Worm (Caenorhabditis elegans): ENCODE measurements around the gene srab-16.

Gene srab-16

ce11 chrV:761882-762281 lies 20.6 kb upstream of the srab-16 start, which contains the start of gene C05E4.12:
C05E4.12 (minus strand) TSS chrV:761982.
- TF ChIP-seq lin-35 (GFP tag; optimal IDR thresholded peaks at IDR 0.05), result no peak
- TF ChIP-seq aly-2 (tag; optimal IDR thresholded peaks at IDR 0.05), result no peak
- TF ChIP-seq elt-2 (tag; optimal IDR thresholded peaks at IDR 0.05), result no peak
- TF ChIP-seq elt-3 (tag; optimal IDR thresholded peaks at IDR 0.05), result no peak
- TF ChIP-seq ceh-63 (GFP tag; optimal IDR thresholded peaks at IDR 0.05), result no peak
- no peak for TF ChIP-seq pqm-1 (tag; optimal IDR thresholded peaks at IDR 0.05)
- no peak for TF ChIP-seq nhr-90 (tag; optimal IDR thresholded peaks at IDR 0.05; ENCODE audit: poor library complexity)
- TF ChIP-seq nhr-237 (tag; optimal IDR thresholded peaks at IDR 0.05), result no peak
- TF ChIP-seq lin-13 (GFP tag; optimal IDR thresholded peaks at IDR 0.05), result no peak
- TF ChIP-seq egl-13 (tag; optimal IDR thresholded peaks at IDR 0.05), result no peak
- no peak for TF ChIP-seq aha-1 (tag; optimal IDR thresholded peaks at IDR 0.05)
- TF ChIP-seq alr-1 (tag; optimal IDR thresholded peaks at IDR 0.05; ENCODE audit: borderline replicate concordance), result no peak
- no peak for TF ChIP-seq ceh-88 (GFP tag; IDR thresholded peaks at IDR 0.05)
- TF ChIP-seq lir-3 (tag; optimal IDR thresholded peaks at IDR 0.05; ENCODE audit: poor library complexity), result no peak
- no peak for TF ChIP-seq C34B4.2 (tag; optimal IDR thresholded peaks at IDR 0.05)
- TF ChIP-seq jun-1 (tag; optimal IDR thresholded peaks at IDR 0.05), result no peak
- TF ChIP-seq skn-1 (tag; optimal IDR thresholded peaks at IDR 0.05), result no peak

- no peak for TF ChIP-seq jun-1 (tag; optimal IDR thresholded peaks at IDR 0.05)
- TF ChIP-seq F16B12.6 (tag; optimal IDR thresholded peaks at IDR 0.05), result no peak
- no peak for TF ChIP-seq mef-2 (tag; optimal IDR thresholded peaks at IDR 0.05)
- TF ChIP-seq hlh-17 (GFP tag; optimal IDR thresholded peaks at IDR 0.05; ENCODE audit: borderline replicate concordance), result no peak
- TF ChIP-seq mdl-1 (tag; optimal IDR thresholded peaks at IDR 0.05), result no peak
- no peak for TF ChIP-seq dsc-1 (tag; optimal IDR thresholded peaks at IDR 0.05)
These were observed 20.2 kb upstream of the srab-16 start, which contains the start of gene srp-2 for ce11 chrV:762340-762739. srp-2 (plus strand) TSS chrV:762640.

- TF ChIP-seq alr-1 (tag; optimal IDR thresholded peaks at IDR 0.05; ENCODE audit: borderline replicate concordance), result no peak
- TF ChIP-seq nhr-90 (tag; optimal IDR thresholded peaks at IDR 0.05; ENCODE audit: poor library complexity), result no peak
- no peak for TF ChIP-seq zag-1 (tag; optimal IDR thresholded peaks at IDR 0.05)
- TF ChIP-seq hlh-4 (tag; optimal IDR thresholded peaks at IDR 0.05), result no peak
- TF ChIP-seq nhr-85 (tag), result peak; percentile 2
- no peak for TF ChIP-seq unc-62 (GFP tag; optimal IDR thresholded peaks at IDR 0.05)
- no peak for TF ChIP-seq mep-1 (tag; optimal IDR thresholded peaks at IDR 0.05)
- no peak for TF ChIP-seq zip-4 (GFP tag; optimal IDR thresholded peaks at IDR 0.05)
These were observed 17.8 kb upstream of the srab-16 start, which contains the start of gene str-238 for ce11 chrV:764732-765131. str-238 (plus strand) TSS chrV:765032.

ce11 chrV:772210-772609 lies 10.3 kb upstream of the srab-16 start:
- TF ChIP-seq isw-1 (GFP tag; IDR thresholded peaks at IDR 0.05), result no peak
- no peak for TF ChIP-seq aha-1 (tag; optimal IDR thresholded peaks at IDR 0.05)
- no peak for TF ChIP-seq dsc-1 (tag; optimal IDR thresholded peaks at IDR 0.05)
- no peak for TF ChIP-seq fos-1 (tag; optimal IDR thresholded peaks at IDR 0.05)
- no peak for TF ChIP-seq irx-1 (tag; optimal IDR thresholded peaks at IDR 0.05)
- no peak for TF ChIP-seq pax-3 (tag; optimal IDR thresholded peaks at IDR 0.05)
- TF ChIP-seq fkh-8 (tag; optimal IDR thresholded peaks at IDR 0.05), result no peak
- TF ChIP-seq nhr-85 (tag), result no peak
- no peak for TF ChIP-seq alr-1 (tag; optimal IDR thresholded peaks at IDR 0.05; ENCODE audit: borderline replicate concordance)
- no peak for TF ChIP-seq Y116A8C.19 (tag; optimal IDR thresholded peaks at IDR 0.05; ENCODE audit: borderline replicate concordance)
- TF ChIP-seq fkh-4 (tag; optimal IDR thresholded peaks at IDR 0.05; ENCODE audit: borderline replicate concordance), result no peak
- TF ChIP-seq ces-1 (GFP tag; optimal IDR thresholded peaks at IDR 0.05), result no peak
- no peak for TF ChIP-seq aly-2 (tag; optimal IDR thresholded peaks at IDR 0.05)
- TF ChIP-seq hlh-17 (GFP tag; optimal IDR thresholded peaks at IDR 0.05; ENCODE audit: borderline replicate concordance), result no peak
- no peak for TF ChIP-seq vab-15 (tag; optimal IDR thresholded peaks at IDR 0.05)
- TF ChIP-seq ceh-63 (GFP tag; optimal IDR thresholded peaks at IDR 0.05), result no peak
- TF ChIP-seq grh-1 (GFP tag; IDR thresholded peaks at IDR 0.05), result no peak
